Worm (Caenorhabditis elegans): ENCODE results near the gene T19D12.4.
"Not testable (repeated sequence)": the region's sequence is repeated elsewhere in the genome, so short reads cannot be mapped to it uniquely, and the experiment has no call there.

T19D12.4 gene

ce11 chrII:6627182-6627581 lies 3.7 kb upstream of the T19D12.4 start, which contains the start of the genes F54H5.5 and F54H5.2:
Gene F54H5.5, minus strand, starts transcription at chrII:6627282.
Gene F54H5.2, plus strand, starts transcription at chrII:6627484.
- TF ChIP-seq mdl-1 (tag; optimal IDR thresholded peaks at IDR 0.05); sma-9 (GFP tag; optimal IDR thresholded peaks at IDR 0.05); sma-9 (tag; optimal IDR thresholded peaks at IDR 0.05); unc-39 (tag; optimal IDR thresholded peaks at IDR 0.05): not testable (repeated sequence)

ce11 chrII:6628397-6628796 lies 2.5 kb upstream of the T19D12.4 start:
- TF ChIP-seq fos-1 (tag; optimal IDR thresholded peaks at IDR 0.05) = peak; percentile 84
- TF ChIP-seq sma-9 (GFP tag; optimal IDR thresholded peaks at IDR 0.05) = peak; percentile 20
- TF ChIP-seq sma-9 (tag; optimal IDR thresholded peaks at IDR 0.05) = no peak
- TF ChIP-seq elt-1 (tag; optimal IDR thresholded peaks at IDR 0.05) = no peak

- TF ChIP-seq blmp-1 (tag; optimal IDR thresholded peaks at IDR 0.05; ENCODE audit: insufficient read depth) (no peak), R02D3.7 (tag; optimal IDR thresholded peaks at IDR 0.05) (no peak), C34F6.9 (tag; optimal IDR thresholded peaks at IDR 0.05) (no peak), fos-1 (tag; optimal IDR thresholded peaks at IDR 0.05) (peak; percentile 71), unc-39 (tag; optimal IDR thresholded peaks at IDR 0.05) (no peak), lin-11 (tag; optimal IDR thresholded peaks at IDR 0.05) (no peak)
These were observed 1.1 kb upstream of the T19D12.4 start for ce11 chrII:6629775-6630174.

ce11 chrII:6631995-6632394 lies 1.1 kb downstream of the T19D12.4 start:
- TF ChIP-seq ztf-1 (GFP tag; conservative IDR thresholded peaks at IDR 0.05) = no peak
- no peak for TF ChIP-seq nhr-10 (tag; optimal IDR thresholded peaks at IDR 0.05)

- no peak for TF ChIP-seq egl-27 (tag; optimal IDR thresholded peaks at IDR 0.05)
- TF ChIP-seq blmp-1 (tag; optimal IDR thresholded peaks at IDR 0.05; ENCODE audit: insufficient read depth) = no peak
- TF ChIP-seq sma-3 (GFP tag; optimal IDR thresholded peaks at IDR 0.05) = no peak
- no peak for TF ChIP-seq ceh-82 (tag; optimal IDR thresholded peaks at IDR 0.05)
- no peak for TF ChIP-seq elt-1 (tag; optimal IDR thresholded peaks at IDR 0.05)
- no peak for TF ChIP-seq nhr-12 (tag; optimal IDR thresholded peaks at IDR 0.05)
- TF ChIP-seq nhr-6 (tag; optimal IDR thresholded peaks at IDR 0.05) = no peak
- TF ChIP-seq alr-1 (tag; optimal IDR thresholded peaks at IDR 0.05) = no peak
- no peak for TF ChIP-seq F13H6.1 (tag; optimal IDR thresholded peaks at IDR 0.05)
- no peak for TF ChIP-seq peb-1 (tag; optimal IDR thresholded peaks at IDR 0.05)
- TF ChIP-seq ztf-11 (tag; optimal IDR thresholded peaks at IDR 0.05) = no peak
- no peak for TF ChIP-seq dmd-4 (tag; optimal IDR thresholded peaks at IDR 0.05)
- no peak for TF ChIP-seq elt-3 (tag; optimal IDR thresholded peaks at IDR 0.05)
- no peak for TF ChIP-seq nhr-129 (tag; optimal IDR thresholded peaks at IDR 0.05)
- TF ChIP-seq ztf-4 (tag; optimal IDR thresholded peaks at IDR 0.05) = no peak
- TF ChIP-seq nhr-10 (tag; optimal IDR thresholded peaks at IDR 0.05) = no peak
- TF ChIP-seq nhr-23 (tag; optimal IDR thresholded peaks at IDR 0.05) = no peak
These were observed 5.2 kb downstream of the T19D12.4 start, which contains the start of gene T19D12.5 for ce11 chrII:6636136-6636535. Gene T19D12.5, minus strand, starts transcription at chrII:6636236.

- TF ChIP-seq nhr-237 (tag; optimal IDR thresholded peaks at IDR 0.05) (no peak), R02D3.7 (tag; optimal IDR thresholded peaks at IDR 0.05) (no peak), lsy-2 (tag; optimal IDR thresholded peaks at IDR 0.05) (no peak), zag-1 (tag; optimal IDR thresholded peaks at IDR 0.05) (no peak), ztf-1 (GFP tag; conservative IDR thresholded peaks at IDR 0.05) (no peak), nhr-12 (tag; optimal IDR thresholded peaks at IDR 0.05) (no peak), nhr-25 (tag; optimal IDR thresholded peaks at IDR 0.05) (no peak), mab-5 (tag; optimal IDR thresholded peaks at IDR 0.05) (no peak), unc-39 (tag; optimal IDR thresholded peaks at IDR 0.05) (no peak), nhr-77 (tag; optimal IDR thresholded peaks at IDR 0.05) (no peak)
These were observed 6.9 kb downstream of the T19D12.4 start for ce11 chrII:6637854-6638253.

ce11 chrII:6642180-6642579 lies 11.3 kb downstream of the T19D12.4 start:
- TF ChIP-seq unc-39 (tag; optimal IDR thresholded peaks at IDR 0.05) = no peak
- TF ChIP-seq C34F6.9 (tag; optimal IDR thresholded peaks at IDR 0.05) = no peak
- TF ChIP-seq lin-13 (GFP tag; optimal IDR thresholded peaks at IDR 0.05) = no peak
- TF ChIP-seq nhr-25 (tag; optimal IDR thresholded peaks at IDR 0.05) = no peak
- no peak for TF ChIP-seq crh-2 (tag; optimal IDR thresholded peaks at IDR 0.05)
- TF ChIP-seq F13H6.1 (tag; optimal IDR thresholded peaks at IDR 0.05) = no peak
- no peak for TF ChIP-seq Y55F3AM.14 (GFP tag; optimal IDR thresholded peaks at IDR 0.05)
- TF ChIP-seq ztf-1 (GFP tag; conservative IDR thresholded peaks at IDR 0.05) = no peak
- no peak for TF ChIP-seq nhr-6 (tag; optimal IDR thresholded peaks at IDR 0.05)
- TF ChIP-seq elt-1 (tag; optimal IDR thresholded peaks at IDR 0.05) = no peak
- TF ChIP-seq nhr-10 (tag; optimal IDR thresholded peaks at IDR 0.05) = no peak
- TF ChIP-seq dmd-4 (tag; optimal IDR thresholded peaks at IDR 0.05) = no peak
- TF ChIP-seq sem-4 (tag; optimal IDR thresholded peaks at IDR 0.05) = no peak
- TF ChIP-seq nhr-21 (tag; optimal IDR thresholded peaks at IDR 0.05) = no peak
- TF ChIP-seq aly-2 (tag; optimal IDR thresholded peaks at IDR 0.05) = no peak
- TF ChIP-seq ceh-16 (tag; optimal IDR thresholded peaks at IDR 0.05) = no peak
- TF ChIP-seq gmeb-1 (tag; optimal IDR thresholded peaks at IDR 0.05) = no peak

Measured in whole organism, L2 larva.